Worm (Caenorhabditis elegans): Measurements from ENCODE around the gene C34H4.2.

- TF ChIP-seq ztf-11 (tag; optimal IDR thresholded peaks at IDR 0.05) = no peak
- no peak for TF ChIP-seq unc-62 (GFP tag; optimal IDR thresholded peaks at IDR 0.05)
- TF ChIP-seq ceh-83 (GFP tag; optimal IDR thresholded peaks at IDR 0.05) = no peak
- no peak for TF ChIP-seq drap-1 (GFP tag; optimal IDR thresholded peaks at IDR 0.05)
- TF ChIP-seq ceh-39 (tag; optimal IDR thresholded peaks at IDR 0.05) = no peak
- TF ChIP-seq blmp-1 (tag; optimal IDR thresholded peaks at IDR 0.05) = no peak
- TF ChIP-seq sptf-1 (tag; optimal IDR thresholded peaks at IDR 0.05) = no peak
- no peak for TF ChIP-seq snpc-4 (tag; optimal IDR thresholded peaks at IDR 0.05)
- no peak for TF ChIP-seq pha-4 (tag; optimal IDR thresholded peaks at IDR 0.05)
Observed at ce11 chrIV:1536316-1536715, 17.2 kb upstream of the C34H4.2 start, which contains the start of gene K03H6.5.

All from whole organism, mixed stage, embryonic.